Fruit fly (Drosophila melanogaster) whole organism, embryonic: ENCODE data around the gene Argk1.
A peak's percentile ranks its signal among the peaks of the same experiment; 100 is the strongest.

Experiments
- BtbVII ChIP-seq: fragments of 200-800 bp; sonication (Bioruptor generic); optimal IDR thresholded peaks from 3 replicates; lab custom pipeline; 2017; ENCODE audit warnings: missing biosample characterization, mild to moderate bottlenecking, missing genetic modification characterization
- C15 ChIP-seq: fragments of 200-800 bp; sonication (Bioruptor generic); IDR thresholded peaks from 3 replicates; pipeline ENCODE4 v1.3.6; 2022; ENCODE audit warnings: missing biosample characterization, missing genetic modification characterization
- CG10654 ChIP-seq: fragments of 200-800 bp; sonication (Bioruptor generic); optimal IDR thresholded peaks from 2 replicates; lab custom pipeline; 2016; ENCODE audit warnings: missing biosample characterization, missing genetic modification characterization
- CG11247 ChIP-seq: fragments of 200-800 bp; sonication (Bioruptor generic); IDR thresholded peaks from 2 replicates; pipeline ENCODE4 v1.3.6; 2022; ENCODE audit warnings: missing biosample characterization, missing genetic modification characterization
- CG12391 ChIP-seq: fragments of 200-800 bp; sonication (Bioruptor generic); optimal IDR thresholded peaks from 3 replicates; lab custom pipeline; 2018; ENCODE audit warnings: missing biosample characterization, mild to moderate bottlenecking, missing genetic modification characterization, moderate library complexity
- CG13296 ChIP-seq: fragments of 200-800 bp; sonication (Bioruptor generic); optimal IDR thresholded peaks from 3 replicates; lab custom pipeline; 2018; ENCODE audit warnings: missing biosample characterization, mild to moderate bottlenecking, missing genetic modification characterization
- CG13894 ChIP-seq: fragments of 200-800 bp; sonication (Bioruptor generic); optimal IDR thresholded peaks from 3 replicates; lab custom pipeline; 2018; ENCODE audit warnings: missing biosample characterization, mild to moderate bottlenecking, missing genetic modification characterization, moderate library complexity
- CG15696 ChIP-seq: fragments of 200-800 bp; sonication (Bioruptor generic); optimal IDR thresholded peaks from 2 replicates; lab custom pipeline; 2019; ENCODE audit warnings: missing biosample characterization, mild to moderate bottlenecking, missing genetic modification characterization, moderate library complexity
- CG2116 ChIP-seq: fragments of 200-800 bp; sonication (Bioruptor generic); optimal IDR thresholded peaks from 3 replicates; lab custom pipeline; 2018; ENCODE audit warnings: missing biosample characterization, mild to moderate bottlenecking, missing genetic modification characterization
- CG30431 ChIP-seq: fragments of 200-800 bp; sonication (Bioruptor generic); optimal IDR thresholded peaks from 2 replicates; lab custom pipeline; 2017; ENCODE audit warnings: missing biosample characterization, missing genetic modification characterization
- CG33557 ChIP-seq: fragments of 200-800 bp; sonication (Bioruptor generic); optimal IDR thresholded peaks from 2 replicates; lab custom pipeline; 2019; ENCODE audit warnings: missing biosample characterization, mild to moderate bottlenecking, missing genetic modification characterization, moderate library complexity
- CG34376 ChIP-seq: fragments of 200-800 bp; sonication (Bioruptor generic); optimal IDR thresholded peaks from 2 replicates; lab custom pipeline; 2018; ENCODE audit warnings: missing biosample characterization, mild to moderate bottlenecking, missing genetic modification characterization
- CG4617 ChIP-seq: fragments of 200-800 bp; sonication (Bioruptor generic); optimal IDR thresholded peaks from 3 replicates; lab custom pipeline; 2016; ENCODE audit warnings: missing biosample characterization, missing genetic modification characterization, borderline replicate concordance
- CG6689 ChIP-seq: fragments of 200-800 bp; sonication (Bioruptor generic); IDR thresholded peaks from 2 replicates; pipeline ENCODE4 v1.3.6; 2022; ENCODE audit warnings: missing biosample characterization, missing genetic modification characterization
- CG8765 ChIP-seq: fragments of 200-800 bp; sonication (Bioruptor generic); IDR thresholded peaks from 2 replicates; pipeline ENCODE4 v1.3.6; 2022; ENCODE audit warnings: missing biosample characterization, missing genetic modification characterization
- CG9437 ChIP-seq: fragments of 200-800 bp; sonication (Bioruptor generic); optimal IDR thresholded peaks from 2 replicates; lab custom pipeline; 2018; ENCODE audit warnings: missing biosample characterization, mild to moderate bottlenecking, missing genetic modification characterization
- CG9609 ChIP-seq: fragments of 200-800 bp; sonication (Bioruptor generic); optimal IDR thresholded peaks from 3 replicates; lab custom pipeline; 2016; ENCODE audit warnings: missing biosample characterization, missing genetic modification characterization
- CG9727 ChIP-seq: fragments of 200-800 bp; sonication (Bioruptor generic); optimal IDR thresholded peaks from 3 replicates; lab custom pipeline; 2017; ENCODE audit warnings: missing biosample characterization, mild to moderate bottlenecking, missing genetic modification characterization
- CkIIα-i1 ChIP-seq: fragments of 200-800 bp; sonication (Bioruptor generic); IDR thresholded peaks from 2 replicates; pipeline ENCODE4 v1.3.6; 2022; ENCODE audit warnings: missing biosample characterization, missing genetic modification characterization
- CrebB ChIP-seq: fragments of 200-800 bp; sonication (Bioruptor generic); optimal IDR thresholded peaks from 3 replicates; lab custom pipeline; 2018; ENCODE audit warnings: missing biosample characterization, mild to moderate bottlenecking, missing genetic modification characterization
- Dbx ChIP-seq: fragments of 200-800 bp; sonication (Bioruptor generic); IDR thresholded peaks from 3 replicates; pipeline ENCODE4 v1.3.6; 2022; ENCODE audit warnings: missing biosample characterization, missing genetic modification characterization
- Dip2 ChIP-seq: fragments of 200-800 bp; sonication (Bioruptor generic); IDR thresholded peaks from 2 replicates; pipeline ENCODE4 v1.3.6; 2022; ENCODE audit warnings: missing biosample characterization, missing genetic modification characterization
- Drgx ChIP-seq: fragments of 200-800 bp; sonication (Bioruptor generic); IDR thresholded peaks from 2 replicates; pipeline ENCODE4 v1.3.6; 2022; ENCODE audit warnings: missing biosample characterization, missing genetic modification characterization
- Ets65A ChIP-seq: fragments of 200-800 bp; sonication (Bioruptor generic); peaks from one replicate; lab custom pipeline; 2016; ENCODE audit warnings: missing biosample characterization, missing genetic modification characterization
- Jarid2 ChIP-seq: fragments of 200-800 bp; sonication (Bioruptor generic); optimal IDR thresholded peaks from 3 replicates; lab custom pipeline; 2017; ENCODE audit warnings: mild to moderate bottlenecking, missing biosample characterization, missing genetic modification reagents, missing genetic modification characterization
- Med ChIP-seq: fragments of 200-800 bp; sonication (Bioruptor generic); peaks from one replicate; lab custom pipeline; 2016; ENCODE audit warnings: missing biosample characterization, missing genetic modification characterization, mild to moderate bottlenecking, inconsistent platforms, moderate library complexity
- Pdp1 ChIP-seq, 2 experiments: fragments of 200-800 bp; sonication (Bioruptor generic); optimal IDR thresholded peaks; 3 replicates each; lab custom pipeline; 2016; ENCODE audit warnings: missing biosample characterization in 2 of 2, missing genetic modification characterization in 2 of 2, mild to moderate bottlenecking in 1 of 2, moderate library complexity in 1 of 2
- Ptx1 ChIP-seq: fragments of 200-800 bp; sonication (Bioruptor generic); IDR thresholded peaks from 2 replicates; pipeline ENCODE4 v1.3.6; 2022; ENCODE audit warnings: missing biosample characterization, missing genetic modification characterization
- Scr ChIP-seq: fragments of 200-800 bp; sonication (Bioruptor generic); IDR thresholded peaks from 2 replicates; pipeline ENCODE4 v1.3.6; 2022; ENCODE audit warnings: missing biosample characterization, missing genetic modification characterization; ENCODE audit not compliant: partially characterized antibody
- danr ChIP-seq: fragments of 200-800 bp; sonication (Bioruptor generic); IDR thresholded peaks from 2 replicates; pipeline ENCODE4 v1.3.6; 2022; ENCODE audit warnings: missing biosample characterization, missing genetic modification characterization
- dati ChIP-seq: fragments of 200-800 bp; sonication (Bioruptor generic); IDR thresholded peaks from 2 replicates; pipeline ENCODE4 v1.3.6; 2022; ENCODE audit warnings: missing biosample characterization, missing genetic modification characterization
- eve ChIP-seq, 2 experiments: fragments of >200 bp; optimal IDR thresholded peaks; 2 replicates each; lab custom pipeline; 2017; ENCODE audit warnings: missing biosample characterization in 2 of 2, missing genetic modification characterization in 2 of 2
- ewg ChIP-seq: fragments of 200-800 bp; sonication (Bioruptor generic); optimal IDR thresholded peaks from 3 replicates; lab custom pipeline; 2017; ENCODE audit warnings: mild to moderate bottlenecking, missing biosample characterization, missing genetic modification reagents, missing genetic modification characterization
- eyg ChIP-seq: fragments of 200-800 bp; sonication (Bioruptor generic); optimal IDR thresholded peaks from 3 replicates; lab custom pipeline; 2016; ENCODE audit warnings: missing biosample characterization, missing genetic modification characterization
- gce ChIP-seq: fragments of 200-800 bp; sonication (Bioruptor generic); IDR thresholded peaks from 3 replicates; pipeline ENCODE4 v1.3.6; 2022; ENCODE audit warnings: missing biosample characterization, missing genetic modification characterization
- gem ChIP-seq: fragments of 200-800 bp; sonication (Bioruptor generic); optimal IDR thresholded peaks from 2 replicates; lab custom pipeline; 2019; ENCODE audit warnings: missing biosample characterization, mild to moderate bottlenecking, missing genetic modification characterization, moderate library complexity
- gro ChIP-seq: fragments of 200-800 bp; sonication (Bioruptor generic); optimal IDR thresholded peaks from 2 replicates; lab custom pipeline; 2016; ENCODE audit warnings: missing biosample characterization, missing genetic modification characterization
- her ChIP-seq: fragments of 200-800 bp; sonication (Bioruptor generic); optimal IDR thresholded peaks from 2 replicates; lab custom pipeline; 2016; ENCODE audit warnings: missing biosample characterization, missing genetic modification characterization
- jigr1 ChIP-seq: fragments of 200-800 bp; sonication (Bioruptor generic); IDR thresholded peaks from 3 replicates; pipeline ENCODE4 v1.3.6; 2022; ENCODE audit warnings: missing biosample characterization, missing genetic modification characterization
- ken ChIP-seq: fragments of 200-800 bp; sonication (Bioruptor generic); IDR thresholded peaks from 3 replicates; pipeline ENCODE4 v1.3.6; 2022; ENCODE audit warnings: missing biosample characterization, missing genetic modification characterization
- nom ChIP-seq: fragments of 200-800 bp; sonication (Bioruptor generic); optimal IDR thresholded peaks from 2 replicates; lab custom pipeline; 2017; ENCODE audit warnings: missing biosample characterization, missing genetic modification characterization, mild to moderate bottlenecking, moderate library complexity, missing genetic modification reagents
- peb ChIP-seq: fragments of 200-800 bp; sonication (Bioruptor generic); IDR thresholded peaks from 2 replicates; pipeline ENCODE4 v1.3.6; 2022; ENCODE audit warnings: missing biosample characterization, missing genetic modification characterization
- pzg ChIP-seq: fragments of 200-800 bp; sonication (Bioruptor generic); optimal IDR thresholded peaks from 3 replicates; lab custom pipeline; 2018; ENCODE audit warnings: missing biosample characterization, mild to moderate bottlenecking, missing genetic modification characterization, moderate library complexity
- row ChIP-seq: fragments of 200-800 bp; sonication (Bioruptor generic); IDR thresholded peaks from 3 replicates; pipeline ENCODE4 v1.3.6; 2022; ENCODE audit warnings: missing biosample characterization, missing genetic modification characterization
- sens-2 ChIP-seq: fragments of 200-800 bp; sonication (Bioruptor generic); IDR thresholded peaks from 2 replicates; pipeline ENCODE4 v1.3.6; 2022; ENCODE audit warnings: missing biosample characterization, missing genetic modification characterization
- sug ChIP-seq: fragments of 200-800 bp; optimal IDR thresholded peaks from 2 replicates; lab custom pipeline; 2019; ENCODE audit warnings: missing biosample characterization, mild to moderate bottlenecking, missing genetic modification characterization, moderate library complexity
- unpg ChIP-seq: fragments of 200-800 bp; sonication (Bioruptor generic); optimal IDR thresholded peaks from 3 replicates; lab custom pipeline; 2018; ENCODE audit warnings: missing biosample characterization, mild to moderate bottlenecking, missing genetic modification characterization, moderate library complexity
- vvl ChIP-seq: fragments of 200-800 bp; sonication (Bioruptor generic); IDR thresholded peaks from 2 replicates; pipeline ENCODE4 v1.3.6; 2022; ENCODE audit warnings: missing biosample characterization, missing genetic modification characterization
- wor ChIP-seq: fragments of 200-800 bp; sonication (Bioruptor generic); IDR thresholded peaks from 2 replicates; pipeline ENCODE4 v1.3.6; 2022; ENCODE audit warnings: missing biosample characterization, missing genetic modification characterization
- z ChIP-seq: fragments of 200-800 bp; sonication (Bioruptor generic); IDR thresholded peaks from 3 replicates; pipeline ENCODE4 v1.3.6; 2022; ENCODE audit warnings: missing biosample characterization, missing genetic modification characterization
- zen ChIP-seq: fragments of 200-800 bp; sonication (Bioruptor generic); optimal IDR thresholded peaks from 3 replicates; lab custom pipeline; 2018; ENCODE audit warnings: missing biosample characterization, mild to moderate bottlenecking, missing genetic modification characterization, moderate library complexity

The Argk1 gene

dm6 chr3L:9025680-9026079 lies 40.1 kb downstream of the Argk1 start (continued):
- TF ChIP-seq Jarid2 (GFP tag; lab: Kevin White, UChicago) = peak; percentile 49
- TF ChIP-seq peb (GFP tag; lab: Robert Waterston, UW) = peak; percentile 90
- peak; percentile 67 for TF ChIP-seq CrebB (tag; lab: Kevin White, UChicago)
- peak; percentile 80 for TF ChIP-seq danr
- peak; percentile 66 for TF ChIP-seq CG9437 (GFP tag; lab: Kevin White, UChicago)
- peak; percentile 72; the same call in 2 of the 3 replicates for TF ChIP-seq z (GFP tag; lab: Robert Waterston, UW)
- peak; percentile 81; the same call in 2 of the 3 replicates for TF ChIP-seq jigr1
- TF ChIP-seq CG6689 (GFP tag; lab: Robert Waterston, UW) = peak; percentile 92
- TF ChIP-seq CG12391 (tag; lab: Kevin White, UChicago) = peak; percentile 85
- peak; percentile 57 for TF ChIP-seq gro (GFP tag; lab: Kevin White, UChicago)
- TF ChIP-seq CG15696 (tag; lab: Kevin White, UChicago) = peak; percentile 86
- TF ChIP-seq eve (GFP tag; optimal IDR thresholded peaks at IDR 0.05; lab: Kevin White, UChicago) = peak in 1 of 2 experiments; percentile 94
- TF ChIP-seq sug (tag; lab: Kevin White, UChicago) = peak; percentile 42
- 0 out of 2 replicates have a peak, but pooled peaks have one; percentile 20 for TF ChIP-seq Dip2 (GFP tag; lab: Robert Waterston, UW)
- peak; percentile 91 for TF ChIP-seq row (GFP tag; lab: Robert Waterston, UW)
- peak; percentile 88 for TF ChIP-seq ken (GFP tag; lab: Robert Waterston, UW)
- TF ChIP-seq vvl (GFP tag; lab: Robert Waterston, UW) = peak; percentile 95
- peak; percentile 90 for TF ChIP-seq sens-2
- peak; percentile 33 for TF ChIP-seq CG2116 (GFP tag; lab: Kevin White, UChicago)
- peak; percentile 89 for TF ChIP-seq Ets65A (GFP tag; lab: Kevin White, UChicago)
- no peak for TF ChIP-seq Scr
- peak; percentile 56; the same call in 1 of the 3 replicates for TF ChIP-seq C15 (GFP tag; lab: Robert Waterston, UW)
- peak; percentile 76 for TF ChIP-seq CG13296 (GFP tag; lab: Kevin White, UChicago)
- peak; percentile 37 for TF ChIP-seq her (GFP tag; lab: Kevin White, UChicago)
- no peak for TF ChIP-seq CG13894 (tag; lab: Kevin White, UChicago)
- TF ChIP-seq Pdp1 (GFP tag; optimal IDR thresholded peaks at IDR 0.05; lab: Kevin White, UChicago) = peak; percentile 85 to 88
- TF ChIP-seq ewg (GFP tag; lab: Kevin White, UChicago) = peak; percentile 72
- peak; percentile 85 for TF ChIP-seq CG9727 (GFP tag; lab: Kevin White, UChicago)
- peak; percentile 78 for TF ChIP-seq CG11247 (GFP tag; lab: Robert Waterston, UW)
- peak; percentile 92 for TF ChIP-seq unpg (GFP tag; lab: Kevin White, UChicago)
- peak; percentile 60 for TF ChIP-seq CG9609
- peak; percentile 59 for TF ChIP-seq CG30431 (GFP tag; lab: Kevin White, UChicago)
- TF ChIP-seq Drgx = no peak
- no peak for TF ChIP-seq nom
- peak; percentile 78 for TF ChIP-seq gce (GFP tag; lab: Robert Waterston, UW)
- TF ChIP-seq CG8765 (GFP tag; lab: Robert Waterston, UW) = peak; percentile 80
- peak; percentile 75; the same call in 1 of the 2 replicates for TF ChIP-seq dati (GFP tag; lab: Robert Waterston, UW)
- peak; percentile 74 for TF ChIP-seq zen
- TF ChIP-seq pzg (GFP tag; lab: Kevin White, UChicago) = no peak
- peak; percentile 65 for TF ChIP-seq BtbVII
- peak; percentile 58 for TF ChIP-seq CG33557 (GFP tag; lab: Kevin White, UChicago)
- TF ChIP-seq Dbx = peak; percentile 75; the same call in 2 of the 3 replicates
- peak; percentile 93 for TF ChIP-seq gem (tag; lab: Kevin White, UChicago)
- TF ChIP-seq wor (GFP tag; lab: Robert Waterston, UW) = peak; percentile 82
- TF ChIP-seq CG10654 (GFP tag; lab: Kevin White, UChicago) = peak; percentile 65
- peak; percentile 96 for TF ChIP-seq Med (GFP tag; lab: Kevin White, UChicago)
- no peak for TF ChIP-seq CG34376 (GFP tag; lab: Kevin White, UChicago)
- no peak for TF ChIP-seq CkIIα-i1 (GFP tag; lab: Robert Waterston, UW)
- TF ChIP-seq Ptx1 (GFP tag; lab: Robert Waterston, UW) = peak; percentile 94
- TF ChIP-seq eyg = peak; percentile 62
- peak; percentile 44 for TF ChIP-seq CG4617 (GFP tag; lab: Kevin White, UChicago)
